Worm (Caenorhabditis elegans) whole organism, L1 larva: ENCODE data around the gene ZK632.2.

ENCODE experiments used
- C04F5.9 ChIP-seq: sonication (generic microtip); optimal IDR thresholded peaks from 2 replicates; lab custom pipeline; 2016; ENCODE audit warnings: missing genetic modification characterization, missing compliant biosample characterization
- Y116A8C.19 ChIP-seq: sonication (generic microtip); optimal IDR thresholded peaks from 2 replicates; lab custom pipeline; 2016; ENCODE audit warnings: missing compliant biosample characterization, missing genetic modification characterization, borderline replicate concordance
- alr-1 ChIP-seq: fragments of 200-800 bp; sonication (Bioruptor generic); optimal IDR thresholded peaks from 2 replicates; lab custom pipeline; 2018; ENCODE audit warnings: borderline replicate concordance, mild to moderate bottlenecking, missing genetic modification characterization, missing compliant biosample characterization
- aly-2 ChIP-seq: fragments of 150-350 bp; optimal IDR thresholded peaks from 2 replicates; lab custom pipeline; 2014; ENCODE audit warnings: missing biosample characterization, missing genetic modification characterization
- ama-1 ChIP-seq: fragments of 150-350 bp; optimal IDR thresholded peaks from 2 replicates; lab custom pipeline; 2014
- ceh-63 ChIP-seq: fragments of 200-800 bp; sonication (Bioruptor generic); optimal IDR thresholded peaks from 2 replicates; lab custom pipeline; 2018; ENCODE audit warnings: mild to moderate bottlenecking, missing genetic modification characterization, missing compliant biosample characterization
- ceh-8 ChIP-seq: fragments of 200-800 bp; sonication (Bioruptor generic); optimal IDR thresholded peaks from 2 replicates; lab custom pipeline; 2018; ENCODE audit warnings: mild to moderate bottlenecking, missing genetic modification characterization, moderate library complexity, missing compliant biosample characterization
- ceh-88 ChIP-seq: fragments of 200-800 bp; sonication (Bioruptor generic); IDR thresholded peaks from 2 replicates; pipeline ENCODE4 v1.3.6; 2022; ENCODE audit warnings: missing genetic modification characterization, missing compliant biosample characterization
- ceh-90 ChIP-seq: sonication (generic microtip); optimal IDR thresholded peaks from 2 replicates; lab custom pipeline; 2016; ENCODE audit warnings: missing genetic modification characterization, missing compliant biosample characterization
- ces-1 ChIP-seq: fragments of 150-350 bp; optimal IDR thresholded peaks from 2 replicates; lab custom pipeline; 2014; ENCODE audit warnings: missing biosample characterization, missing genetic modification reagents, missing genetic modification characterization
- dpl-1 ChIP-seq, 3 experiments: fragments of 150-350 bp in 2 of 3; sonication (generic microtip) in 1 of 3; optimal IDR thresholded peaks; 2 replicates each; lab custom pipeline; 2014 to 2017; ENCODE audit warnings: missing biosample characterization in 3 of 3, missing genetic modification characterization in 3 of 3, missing genetic modification reagents in 3 of 3
- efl-1 ChIP-seq, 4 experiments: fragments of 150-350 bp; optimal IDR thresholded peaks in 3 of 4; peaks in 1 of 4; 1 replicate in 1 of 4; 2 replicates in 3 of 4; lab custom pipeline; 2014; ENCODE audit warnings: missing biosample characterization in 2 of 4, missing genetic modification characterization in 2 of 4, missing genetic modification reagents in 2 of 4
- efl-3 ChIP-seq: fragments of 200-800 bp; sonication (Bioruptor generic); optimal IDR thresholded peaks from 2 replicates; lab custom pipeline; 2018; ENCODE audit warnings: mild to moderate bottlenecking, missing genetic modification characterization, missing compliant biosample characterization
- egl-27 ChIP-seq, 2 experiments: fragments of 150-350 bp in 1 of 2; sonication (generic microtip); optimal IDR thresholded peaks; 3 replicates each; lab custom pipeline; 2017 to 2018; ENCODE audit warnings: missing biosample characterization in 2 of 2, missing genetic modification characterization in 2 of 2, missing genetic modification reagents in 2 of 2
- elt-2 ChIP-seq: sonication (generic microtip); optimal IDR thresholded peaks from 2 replicates; lab custom pipeline; 2016; ENCODE audit warnings: missing genetic modification characterization, mild to moderate bottlenecking, inconsistent platforms, missing compliant biosample characterization, missing genetic modification reagents
- elt-3 ChIP-seq, 6 experiments: fragments of 150-350 bp in 1 of 6; sonication (generic microtip); optimal IDR thresholded peaks; 2 replicates each; lab custom pipeline; 2017 to 2018; ENCODE audit warnings: missing biosample characterization in 6 of 6, missing genetic modification characterization in 6 of 6, inconsistent platforms in 1 of 6
- fkh-10 ChIP-seq: sonication (generic microtip); optimal IDR thresholded peaks from 2 replicates; lab custom pipeline; 2017; ENCODE audit warnings: missing biosample characterization, missing genetic modification reagents, missing genetic modification characterization
- grh-1 ChIP-seq: fragments of 200-800 bp; sonication (Bioruptor generic); IDR thresholded peaks from 2 replicates; pipeline ENCODE4 v1.3.6; 2022; ENCODE audit warnings: missing genetic modification reagents, missing genetic modification characterization, missing compliant biosample characterization
- hlh-4 ChIP-seq: sonication (generic microtip); optimal IDR thresholded peaks from 2 replicates; lab custom pipeline; 2016; ENCODE audit warnings: mild to moderate bottlenecking, missing genetic modification characterization, missing compliant biosample characterization
- jun-1 ChIP-seq: fragments of 150-350 bp; optimal IDR thresholded peaks from 2 replicates; lab custom pipeline; 2014; ENCODE audit warnings: missing biosample characterization, missing genetic modification reagents, missing genetic modification characterization
- lin-15B ChIP-seq: fragments of 150-350 bp; sonication (generic microtip); optimal IDR thresholded peaks from 3 replicates; lab custom pipeline; 2014; ENCODE audit warnings: missing biosample characterization, missing genetic modification characterization
- lin-35 ChIP-seq, 2 experiments: fragments of 150-350 bp; optimal IDR thresholded peaks; 2 replicates each; lab custom pipeline; 2014; ENCODE audit warnings: missing biosample characterization in 2 of 2, missing genetic modification characterization in 2 of 2, missing genetic modification reagents in 2 of 2
- lsy-2 ChIP-seq, 2 experiments: fragments of 150-350 bp; optimal IDR thresholded peaks; 2 replicates each; lab custom pipeline; 2014; ENCODE audit warnings: missing biosample characterization in 2 of 2, missing genetic modification characterization in 2 of 2
- mef-2 ChIP-seq: fragments of 150-350 bp; optimal IDR thresholded peaks from 2 replicates; lab custom pipeline; 2014; ENCODE audit warnings: missing biosample characterization, missing genetic modification characterization
- nhr-19 ChIP-seq: fragments of 200-800 bp; sonication (Bioruptor generic); conservative IDR thresholded peaks from 2 replicates; pipeline ENCODE4 v1.3.6; 2022; ENCODE audit warnings: missing genetic modification characterization, missing compliant biosample characterization
- nhr-20 ChIP-seq: sonication (generic microtip); optimal IDR thresholded peaks from 2 replicates; lab custom pipeline; 2016; ENCODE audit warnings: mild to moderate bottlenecking, missing genetic modification characterization, missing compliant biosample characterization
- nhr-47 ChIP-seq: sonication (generic microtip); optimal IDR thresholded peaks from 2 replicates; lab custom pipeline; 2016; ENCODE audit warnings: mild to moderate bottlenecking, missing genetic modification characterization, moderate library complexity, missing compliant biosample characterization
- nhr-71 ChIP-seq: sonication (generic microtip); optimal IDR thresholded peaks from 2 replicates; lab custom pipeline; 2016; ENCODE audit warnings: mild to moderate bottlenecking, missing genetic modification characterization, moderate library complexity, missing compliant biosample characterization
- nhr-77 ChIP-seq: fragments of 150-350 bp; optimal IDR thresholded peaks from 2 replicates; lab custom pipeline; 2014; ENCODE audit warnings: missing biosample characterization, missing genetic modification characterization
- nhr-84 ChIP-seq: sonication (generic microtip); optimal IDR thresholded peaks from 2 replicates; lab custom pipeline; 2017; ENCODE audit warnings: missing biosample characterization, missing genetic modification characterization
- nhr-85 ChIP-seq: sonication (generic microtip); peaks from one replicate; lab custom pipeline; 2016; ENCODE audit warnings: missing genetic modification characterization, inconsistent platforms, missing compliant biosample characterization
- nhr-90 ChIP-seq: sonication (generic microtip); optimal IDR thresholded peaks from 2 replicates; lab custom pipeline; 2016; ENCODE audit warnings: mild to moderate bottlenecking, missing genetic modification characterization, missing compliant biosample characterization; ENCODE audit not compliant: poor library complexity
- pax-3 ChIP-seq: fragments of 200-800 bp; sonication (Bioruptor generic); optimal IDR thresholded peaks from 2 replicates; lab custom pipeline; 2018; ENCODE audit warnings: mild to moderate bottlenecking, missing genetic modification characterization, moderate library complexity, missing compliant biosample characterization
- rnt-1 ChIP-seq: sonication (generic microtip); optimal IDR thresholded peaks from 2 replicates; lab custom pipeline; 2016; ENCODE audit warnings: mild to moderate bottlenecking, missing genetic modification characterization, moderate library complexity, missing compliant biosample characterization
- snpc-4 ChIP-seq: fragments of 150-350 bp; optimal IDR thresholded peaks from 2 replicates; lab custom pipeline; 2014; ENCODE audit warnings: missing biosample characterization, missing genetic modification characterization
- snu-23 ChIP-seq: sonication (generic microtip); optimal IDR thresholded peaks from 2 replicates; lab custom pipeline; 2016; ENCODE audit warnings: missing genetic modification characterization, missing compliant biosample characterization
- sox-4 ChIP-seq: sonication (generic microtip); optimal IDR thresholded peaks from 2 replicates; lab custom pipeline; 2016; ENCODE audit warnings: missing genetic modification characterization, missing compliant biosample characterization
- sptf-1 ChIP-seq: fragments of 150-350 bp; optimal IDR thresholded peaks from 2 replicates; lab custom pipeline; 2014; ENCODE audit warnings: missing biosample characterization, missing genetic modification characterization
- tlp-1 ChIP-seq: fragments of 150-350 bp; optimal IDR thresholded peaks from 2 replicates; lab custom pipeline; 2014; ENCODE audit warnings: missing biosample characterization, missing genetic modification characterization
- unc-30 ChIP-seq: sonication (generic microtip); optimal IDR thresholded peaks from 2 replicates; lab custom pipeline; 2017; ENCODE audit warnings: missing biosample characterization, missing genetic modification characterization
- vab-15 ChIP-seq: sonication (generic microtip); optimal IDR thresholded peaks from 2 replicates; lab custom pipeline; 2017; ENCODE audit warnings: missing genotype, mild to moderate bottlenecking, missing genetic modification characterization, missing compliant biosample characterization
- ztf-11 ChIP-seq, 2 experiments: sonication (generic microtip); optimal IDR thresholded peaks; 2 replicates each; lab custom pipeline; 2016 to 2017; ENCODE audit warnings: missing genetic modification characterization in 2 of 2, missing biosample characterization in 1 of 2, missing compliant biosample characterization in 1 of 2
- ztf-4 ChIP-seq: fragments of 150-350 bp; optimal IDR thresholded peaks from 2 replicates; lab custom pipeline; 2014; ENCODE audit warnings: missing biosample characterization, missing genetic modification characterization

The ZK632.2 gene

DNA sequence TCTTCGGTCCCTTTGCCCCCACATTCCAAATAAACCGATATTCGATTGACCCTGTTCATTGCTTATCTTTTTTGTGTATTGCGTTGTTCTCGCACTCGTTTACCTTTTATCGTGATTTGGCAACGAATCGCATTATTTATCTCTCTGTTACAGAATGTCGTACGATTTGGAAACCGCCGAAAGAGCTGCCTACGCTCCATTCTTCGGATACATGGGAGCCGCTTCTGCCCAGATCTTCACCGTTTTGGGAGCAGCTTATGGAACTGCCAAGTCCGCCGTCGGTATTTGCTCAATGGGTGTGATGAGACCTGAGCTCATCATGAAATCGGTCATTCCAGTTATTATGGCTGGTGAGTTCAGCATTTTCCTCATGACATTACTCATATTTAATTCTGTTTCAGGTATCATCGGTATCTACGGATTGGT, 16.9 kb upstream of the ZK632.2 start, which contains the start of gene vha-2:
TSS of gene vha-2 (plus strand) at position 154 of the 426 bp plus-strand sequence.
- TF ChIP-seq rnt-1 (no peak), lin-35 (GFP tag; optimal IDR thresholded peaks at IDR 0.05; lab: Kevin White, UChicago) (peak in 1 of 2 experiments; percentile 13), aly-2 (tag; lab: Kevin White, UChicago) (peak; percentile 60), ceh-63 (GFP tag; lab: Kevin White, UChicago) (peak; percentile 8), ztf-11 (tag; optimal IDR thresholded peaks at IDR 0.05; lab: Kevin White, UChicago) (no peak), grh-1 (GFP tag; lab: Robert Waterston, UW) (0 out of 2 replicates have a peak, but pooled peaks have one; percentile 10), nhr-71 (tag; lab: Kevin White, UChicago) (peak; percentile 32), nhr-85 (tag; lab: Kevin White, UChicago) (peak; percentile 80), alr-1 (peak; percentile 93)

DNA sequence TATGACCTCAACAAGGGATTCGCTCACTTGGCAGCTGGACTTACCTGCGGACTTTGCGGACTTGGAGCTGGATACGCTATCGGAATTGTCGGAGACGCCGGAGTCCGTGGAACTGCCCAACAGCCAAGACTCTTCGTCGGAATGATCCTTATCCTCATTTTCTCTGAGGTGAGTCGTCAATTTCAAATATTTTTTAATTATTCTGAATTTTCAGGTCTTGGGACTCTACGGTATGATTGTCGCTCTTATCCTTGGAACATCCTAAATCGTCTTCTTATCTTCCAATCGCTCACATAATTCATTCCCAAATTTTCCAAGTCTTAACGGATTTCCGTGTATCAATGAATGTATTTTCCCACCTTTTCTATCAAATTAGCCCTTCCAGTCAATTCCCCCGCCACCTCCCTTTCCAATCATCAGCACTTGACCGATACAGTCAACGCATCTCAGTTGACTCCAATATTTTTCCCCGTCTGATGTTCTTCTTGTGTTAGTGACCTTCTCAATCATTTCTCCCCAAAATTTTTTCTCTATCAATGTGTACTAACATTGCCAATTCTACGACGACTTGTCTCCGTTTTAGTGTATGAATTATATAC, 16.3 kb upstream of the ZK632.2 start, which contains the start of gene R10E11.6:
TSS of gene R10E11.6 (plus strand) at position 524 of the 599 bp plus-strand sequence.
- no peak for TF ChIP-seq nhr-47 (tag; lab: Kevin White, UChicago)
- no peak for TF ChIP-seq efl-1 (optimal IDR thresholded peaks at IDR 0.05; lab: Kevin White, UChicago)
- TF ChIP-seq efl-1 (GFP tag; optimal IDR thresholded peaks at IDR 0.05 in 1 of 2; lab: Kevin White, UChicago), result peak in 1 of 2 experiments; percentile 93
- TF ChIP-seq egl-27 (tag; optimal IDR thresholded peaks at IDR 0.05; lab: Kevin White, UChicago), result no peak
- no peak for TF ChIP-seq vab-15 (tag; lab: Kevin White, UChicago)

ce11 chrIII:9783133-9783590, 15.7 kb upstream of the ZK632.2 start:
- TF ChIP-seq jun-1 (tag; lab: Kevin White, UChicago) (no peak), elt-3 (tag; optimal IDR thresholded peaks at IDR 0.05; lab: Kevin White, UChicago) (peak in 1 of 6 experiments; percentile 16), nhr-77 (tag; lab: Kevin White, UChicago) (no peak), efl-3 (GFP tag; lab: Kevin White, UChicago) (no peak), fkh-10 (GFP tag; lab: Kevin White, UChicago) (no peak), nhr-84 (no peak), hlh-4 (no peak), snu-23 (GFP tag; lab: Kevin White, UChicago) (peak; percentile 9), nhr-85 (tag; lab: Kevin White, UChicago) (peak; percentile 23), snpc-4 (tag; lab: Kevin White, UChicago) (no peak), aly-2 (tag; lab: Kevin White, UChicago) (peak; percentile 51), pax-3 (tag; lab: Kevin White, UChicago) (no peak), elt-2 (tag; lab: Kevin White, UChicago) (peak; percentile 19), alr-1 (no peak), Y116A8C.19 (tag; lab: Kevin White, UChicago) (no peak), ceh-90 (no peak), nhr-19 (GFP tag; lab: Robert Waterston, UW) (peak; percentile 37), nhr-71 (tag; lab: Kevin White, UChicago) (peak; percentile 32), nhr-20 (peak; percentile 6), efl-1 (optimal IDR thresholded peaks at IDR 0.05; lab: Kevin White, UChicago) (peak in 1 of 2 experiments; percentile 7), efl-1 (GFP tag; optimal IDR thresholded peaks at IDR 0.05 in 1 of 2; lab: Kevin White, UChicago) (no peak), sptf-1 (tag; lab: Kevin White, UChicago) (no peak), ceh-63 (GFP tag; lab: Kevin White, UChicago) (no peak), nhr-90 (tag; lab: Kevin White, UChicago) (peak; percentile 36), lsy-2 (tag; optimal IDR thresholded peaks at IDR 0.05; lab: Kevin White, UChicago) (peak in 1 of 2 experiments; percentile 37), ceh-88 (GFP tag; lab: Robert Waterston, UW) (no peak), ztf-4 (tag; lab: Kevin White, UChicago) (peak; percentile 43), dpl-1 (GFP tag; optimal IDR thresholded peaks at IDR 0.05; lab: Kevin White, UChicago) (no peak), mef-2 (tag; lab: Kevin White, UChicago) (no peak), tlp-1 (tag; lab: Kevin White, UChicago) (no peak), lin-15B (tag; lab: Kevin White, UChicago) (no peak), ceh-8 (GFP tag; lab: Kevin White, UChicago) (no peak), ama-1 (lab: Kevin White, UChicago) (peak; percentile 33), C04F5.9 (tag; lab: Kevin White, UChicago) (no peak), lin-35 (GFP tag; optimal IDR thresholded peaks at IDR 0.05; lab: Kevin White, UChicago) (peak in 1 of 2 experiments; percentile 4), unc-30 (tag; lab: Kevin White, UChicago) (no peak), sox-4 (tag; lab: Kevin White, UChicago) (no peak), ces-1 (GFP tag; lab: Kevin White, UChicago) (no peak), nhr-47 (tag; lab: Kevin White, UChicago) (peak; percentile 33)
